Worm (Caenorhabditis elegans) whole organism, L2 larva: ENCODE measurements around the gene F37H8.5.

ENCODE experiments used
- alr-1 ChIP-seq: fragments of 150-350 bp; optimal IDR thresholded peaks from 2 replicates; lab custom pipeline; 2014; ENCODE audit warnings: missing biosample characterization, missing genetic modification characterization
- aly-2 ChIP-seq: fragments of 150-350 bp; optimal IDR thresholded peaks from 2 replicates; lab custom pipeline; 2014; ENCODE audit warnings: missing biosample characterization, missing genetic modification characterization
- elt-1 ChIP-seq: fragments of 150-350 bp; optimal IDR thresholded peaks from 2 replicates; lab custom pipeline; 2014; ENCODE audit warnings: missing biosample characterization, missing genetic modification characterization
- lin-11 ChIP-seq: fragments of 150-350 bp; sonication (generic microtip); optimal IDR thresholded peaks from 2 replicates; lab custom pipeline; 2014; ENCODE audit warnings: missing biosample characterization, missing genetic modification characterization, inconsistent platforms, mixed read lengths
- lsy-2 ChIP-seq, 2 experiments: fragments of 150-350 bp in 1 of 2; sonication (generic microtip) in 1 of 2; optimal IDR thresholded peaks; 2 replicates each; lab custom pipeline; 2014 to 2017; ENCODE audit warnings: missing biosample characterization in 2 of 2, missing genetic modification characterization in 2 of 2
- mab-5 ChIP-seq: fragments of 150-350 bp; optimal IDR thresholded peaks from 2 replicates; lab custom pipeline; 2014; ENCODE audit warnings: missing biosample characterization, missing genetic modification characterization
- mdl-1 ChIP-seq, 2 experiments: fragments of 150-350 bp in 1 of 2; sonication (generic microtip) in 1 of 2; optimal IDR thresholded peaks; 2 replicates each; lab custom pipeline; 2017; ENCODE audit warnings: missing biosample characterization in 2 of 2, missing genetic modification characterization in 2 of 2
- nhr-12 ChIP-seq: fragments of 150-350 bp; optimal IDR thresholded peaks from 2 replicates; lab custom pipeline; 2014; ENCODE audit warnings: missing biosample characterization, missing genetic modification characterization
- skn-1 ChIP-seq: sonication (generic microtip); optimal IDR thresholded peaks from 2 replicates; lab custom pipeline; 2017; ENCODE audit warnings: missing biosample characterization, missing genetic modification characterization
- unc-39 ChIP-seq: fragments of 150-350 bp; optimal IDR thresholded peaks from 2 replicates; lab custom pipeline; 2014; ENCODE audit warnings: missing biosample characterization, missing genetic modification characterization

DNA sequence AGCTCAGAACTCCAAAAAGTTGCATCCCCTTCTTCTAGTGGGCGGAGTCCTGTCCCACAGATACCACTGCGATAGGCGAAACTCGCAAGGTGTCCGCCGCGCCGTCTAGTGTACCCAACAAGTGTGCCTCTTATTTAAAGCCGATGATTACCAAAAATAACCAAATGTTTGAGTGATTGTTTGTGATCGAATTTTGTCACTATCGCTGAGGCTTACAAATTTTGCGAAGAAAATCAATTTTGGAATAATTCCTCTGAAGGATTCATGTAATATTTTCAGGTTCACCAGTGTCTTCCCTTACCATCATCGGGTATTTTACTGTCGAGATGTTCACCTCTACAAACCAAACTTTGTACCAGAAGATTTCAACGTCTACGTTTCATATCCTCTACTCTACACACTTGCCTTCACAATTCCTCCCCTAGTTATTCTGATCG, 36.1 kb downstream of the F37H8.5 start:
- TF ChIP-seq mdl-1 (tag; optimal IDR thresholded peaks at IDR 0.05; lab: Kevin White, UChicago) (no peak), skn-1 (tag; lab: Kevin White, UChicago) (no peak), aly-2 (tag; lab: Kevin White, UChicago) (no peak), lsy-2 (tag; optimal IDR thresholded peaks at IDR 0.05; lab: Kevin White, UChicago) (peak; percentile 60 to 74), elt-1 (tag; lab: Kevin White, UChicago) (no peak), mab-5 (tag; lab: Kevin White, UChicago) (peak; percentile 42), unc-39 (tag; lab: Kevin White, UChicago) (no peak), lin-11 (peak; percentile 34), nhr-12 (tag; lab: Kevin White, UChicago) (no peak), alr-1 (tag; lab: Kevin White, UChicago) (no peak)
